Worm (Caenorhabditis elegans) whole organism, L4 larva: ENCODE data around the gene chd-3.

Experiments used
- F44E2.7 ChIP-seq: fragments of 200-800 bp; sonication (Bioruptor generic); IDR thresholded peaks from 2 replicates; pipeline ENCODE4 v2.1.2; 2022; ENCODE audit warnings: missing genetic modification characterization, missing compliant biosample characterization
- R02D3.7 ChIP-seq: fragments of 150-350 bp; sonication (generic microtip); optimal IDR thresholded peaks from 3 replicates; lab custom pipeline; 2014; ENCODE audit warnings: missing biosample characterization, missing genetic modification characterization
- Y105C5A.15 ChIP-seq: fragments of 200-800 bp; sonication (Bioruptor generic); IDR thresholded peaks from 2 replicates; pipeline ENCODE4 v1.3.6; 2022; ENCODE audit warnings: missing genetic modification characterization, missing compliant biosample characterization
- Y48G9A.11 ChIP-seq: fragments of 200-800 bp; sonication (Bioruptor generic); IDR thresholded peaks from 2 replicates; pipeline ENCODE4 v1.3.6; 2022; ENCODE audit warnings: missing genetic modification reagents, missing genetic modification characterization, missing compliant biosample characterization
- Y5F2A.4 ChIP-seq: fragments of 200-800 bp; sonication (Bioruptor generic); optimal IDR thresholded peaks from 2 replicates; lab custom pipeline; 2018; ENCODE audit warnings: mild to moderate bottlenecking, missing genetic modification characterization, missing compliant biosample characterization
- ZK337.2 ChIP-seq: fragments of 200-800 bp; sonication (Bioruptor generic); IDR thresholded peaks from 2 replicates; pipeline ENCODE4 v1.3.6; 2022; ENCODE audit warnings: missing genetic modification reagents, missing genetic modification characterization, missing compliant biosample characterization
- aha-1 ChIP-seq: fragments of 150-350 bp; peaks from one replicate; lab custom pipeline; 2014; ENCODE audit warnings: missing biosample characterization, missing genetic modification characterization
- ceh-28 ChIP-seq: fragments of 150-350 bp; optimal IDR thresholded peaks from 2 replicates; lab custom pipeline; 2014; ENCODE audit warnings: missing biosample characterization, missing genetic modification reagents, missing genetic modification characterization
- ceh-44 ChIP-seq: fragments of 200-800 bp; sonication (Bioruptor generic); IDR thresholded peaks from 2 replicates; pipeline ENCODE4 v1.3.6; 2022; ENCODE audit warnings: missing genetic modification reagents, missing genetic modification characterization, missing compliant biosample characterization
- ceh-62 ChIP-seq: sonication (generic microtip); optimal IDR thresholded peaks from 2 replicates; lab custom pipeline; 2017; ENCODE audit warnings: missing biosample characterization, missing genetic modification characterization
- ctbp-1 ChIP-seq: fragments of 200-800 bp; sonication (Bioruptor generic); IDR thresholded peaks from 2 replicates; pipeline ENCODE4 v1.3.6; 2022; ENCODE audit warnings: missing genetic modification reagents, missing genetic modification characterization, missing compliant biosample characterization
- daf-16 ChIP-seq, 3 experiments: sonication (generic microtip); optimal IDR thresholded peaks; 2 replicates each; lab custom pipeline; 2016 to 2017; ENCODE audit warnings: missing genetic modification characterization in 3 of 3, missing genetic modification reagents in 3 of 3, mild to moderate bottlenecking in 2 of 3, missing compliant biosample characterization in 2 of 3, missing biosample characterization in 1 of 3, moderate library complexity in 1 of 3
- dmd-6 ChIP-seq: fragments of 200-800 bp; sonication (Bioruptor generic); IDR thresholded peaks from 2 replicates; pipeline ENCODE4 v1.3.6; 2022; ENCODE audit warnings: missing genetic modification reagents, missing genetic modification characterization, missing compliant biosample characterization
- dpl-1 ChIP-seq: fragments of 150-350 bp; optimal IDR thresholded peaks from 2 replicates; lab custom pipeline; 2014; ENCODE audit warnings: missing biosample characterization, missing genetic modification reagents, missing genetic modification characterization
- dve-1 ChIP-seq: sonication (generic microtip); optimal IDR thresholded peaks from 2 replicates; lab custom pipeline; 2017; ENCODE audit warnings: antibody characterized with exemption, mild to moderate bottlenecking, missing genetic modification characterization, missing compliant biosample characterization; ENCODE audit not compliant: insufficient read depth
- egl-27 ChIP-seq: sonication (generic microtip); optimal IDR thresholded peaks from 3 replicates; lab custom pipeline; 2017; ENCODE audit warnings: missing biosample characterization, missing genetic modification reagents, missing genetic modification characterization
- fkh-10 ChIP-seq: fragments of 150-350 bp; optimal IDR thresholded peaks from 2 replicates; lab custom pipeline; 2014; ENCODE audit warnings: missing biosample characterization, missing genetic modification reagents, missing genetic modification characterization
- fos-1 ChIP-seq: fragments of 150-350 bp; optimal IDR thresholded peaks from 2 replicates; lab custom pipeline; 2014; ENCODE audit warnings: missing biosample characterization, missing genetic modification characterization
- hif-1 ChIP-seq, 2 experiments: sonication (generic microtip); optimal IDR thresholded peaks; 2 replicates each; lab custom pipeline; 2016 to 2017; ENCODE audit warnings: missing compliant biosample characterization in 2 of 2, missing genetic modification characterization in 2 of 2, missing genetic modification reagents in 2 of 2, missing genotype in 2 of 2, mild to moderate bottlenecking in 1 of 2
- hlh-11 ChIP-seq: fragments of 200-800 bp; sonication (Bioruptor generic); optimal IDR thresholded peaks from 2 replicates; lab custom pipeline; 2018; ENCODE audit warnings: mild to moderate bottlenecking, missing genetic modification characterization, missing compliant biosample characterization
- hlh-30 ChIP-seq: sonication (generic microtip); optimal IDR thresholded peaks from 2 replicates; lab custom pipeline; 2017; ENCODE audit warnings: antibody characterized with exemption, mild to moderate bottlenecking, missing genetic modification characterization, missing compliant biosample characterization; ENCODE audit not compliant: insufficient read depth
- hmg-1.1 ChIP-seq: fragments of 200-800 bp; sonication (Bioruptor generic); IDR thresholded peaks from 2 replicates; pipeline ENCODE4 v1.3.6; 2022; ENCODE audit warnings: missing genetic modification reagents, missing genetic modification characterization, missing compliant biosample characterization
- jun-1 ChIP-seq: fragments of 150-350 bp; optimal IDR thresholded peaks from 2 replicates; lab custom pipeline; 2014; ENCODE audit warnings: missing biosample characterization, missing genetic modification reagents, missing genetic modification characterization
- lin-1 ChIP-seq: fragments of 200-800 bp; sonication (Bioruptor generic); IDR thresholded peaks from 2 replicates; pipeline ENCODE4 v1.3.6; 2022; ENCODE audit warnings: missing genetic modification reagents, missing genetic modification characterization, missing compliant biosample characterization
- lin-38 ChIP-seq: fragments of 200-800 bp; sonication (Bioruptor generic); IDR thresholded peaks from 2 replicates; pipeline ENCODE4 v1.3.6; 2022; ENCODE audit warnings: missing genetic modification reagents, missing genetic modification characterization, missing compliant biosample characterization
- lsy-2 ChIP-seq, 2 experiments: fragments of 150-350 bp in 1 of 2; sonication (generic microtip) in 1 of 2; optimal IDR thresholded peaks; 2 replicates each; lab custom pipeline; 2014 to 2017; ENCODE audit warnings: missing biosample characterization in 2 of 2, missing genetic modification characterization in 2 of 2
- mdl-1 ChIP-seq, 2 experiments: fragments of 150-350 bp in 1 of 2; sonication (generic microtip) in 1 of 2; optimal IDR thresholded peaks; 2 replicates each; lab custom pipeline; 2014 to 2017; ENCODE audit warnings: missing biosample characterization in 2 of 2, missing genetic modification characterization in 2 of 2
- mep-1 ChIP-seq: fragments of 150-350 bp; sonication (generic microtip); optimal IDR thresholded peaks from 3 replicates; lab custom pipeline; 2014; ENCODE audit warnings: missing biosample characterization, missing genetic modification characterization
- mxl-3 ChIP-seq: fragments of 200-800 bp; sonication (Bioruptor generic); optimal IDR thresholded peaks from 2 replicates; lab custom pipeline; 2018; ENCODE audit warnings: mild to moderate bottlenecking, missing genetic modification characterization, missing compliant biosample characterization
- nhr-11 ChIP-seq: fragments of 150-350 bp; optimal IDR thresholded peaks from 2 replicates; lab custom pipeline; 2014; ENCODE audit warnings: missing biosample characterization, missing genetic modification characterization
- nhr-237 ChIP-seq: sonication (generic microtip); optimal IDR thresholded peaks from 2 replicates; lab custom pipeline; 2017; ENCODE audit warnings: missing biosample characterization, missing genetic modification characterization
- nhr-28 ChIP-seq: fragments of 150-350 bp; optimal IDR thresholded peaks from 2 replicates; lab custom pipeline; 2014; ENCODE audit warnings: missing biosample characterization, missing genetic modification characterization
- nhr-42 ChIP-seq: fragments of 200-800 bp; sonication (Bioruptor generic); IDR thresholded peaks from 2 replicates; pipeline ENCODE4 v1.3.6; 2022; ENCODE audit warnings: missing genetic modification characterization, missing compliant biosample characterization
- nhr-48 ChIP-seq: sonication (generic microtip); optimal IDR thresholded peaks from 2 replicates; lab custom pipeline; 2016; ENCODE audit warnings: mild to moderate bottlenecking, missing genetic modification characterization, missing compliant biosample characterization
- nhr-76 ChIP-seq: fragments of 150-350 bp; optimal IDR thresholded peaks from 2 replicates; lab custom pipeline; 2014; ENCODE audit warnings: missing biosample characterization, missing genetic modification characterization
- nhr-77 ChIP-seq: fragments of 150-350 bp; optimal IDR thresholded peaks from 2 replicates; lab custom pipeline; 2014; ENCODE audit warnings: missing biosample characterization, missing genetic modification characterization
- pha-4 ChIP-seq, 2 experiments: fragments of 150-350 bp in 1 of 2; fragments of 200-800 bp in 1 of 2; sonication (Bioruptor generic) in 1 of 2; IDR thresholded peaks in 1 of 2; optimal IDR thresholded peaks in 1 of 2; 2 replicates each; pipeline versions ENCODE4 v1.3.6 to Lab custom; 2014 to 2022; ENCODE audit warnings: missing genetic modification characterization in 2 of 2, missing genetic modification reagents in 2 of 2, missing biosample characterization in 1 of 2, missing compliant biosample characterization in 1 of 2
- php-3 ChIP-seq: fragments of 200-800 bp; sonication (Bioruptor generic); IDR thresholded peaks from 2 replicates; pipeline ENCODE4 v1.3.6; 2022; ENCODE audit warnings: missing genetic modification reagents, missing genetic modification characterization, missing compliant biosample characterization
- pqm-1 ChIP-seq: sonication (generic microtip); optimal IDR thresholded peaks from 2 replicates; lab custom pipeline; 2017; ENCODE audit warnings: missing biosample characterization, missing genetic modification characterization
- set-16 ChIP-seq: fragments of 200-800 bp; sonication (Bioruptor generic); IDR thresholded peaks from 2 replicates; pipeline ENCODE4 v1.3.6; 2022; ENCODE audit warnings: missing genetic modification reagents, missing genetic modification characterization, missing compliant biosample characterization
- snpc-4 ChIP-seq: fragments of 150-350 bp; optimal IDR thresholded peaks from 2 replicates; lab custom pipeline; 2014; ENCODE audit warnings: missing biosample characterization, missing genetic modification characterization
- spr-1 ChIP-seq: sonication (generic microtip); optimal IDR thresholded peaks from 2 replicates; lab custom pipeline; 2016; ENCODE audit warnings: mild to moderate bottlenecking, missing genetic modification characterization, missing compliant biosample characterization
- unc-62 ChIP-seq, 3 experiments: fragments of 150-350 bp in 1 of 3; sonication (generic microtip); optimal IDR thresholded peaks in 2 of 3; peaks in 1 of 3; 1 replicate in 1 of 3; 2 replicates in 2 of 3; lab custom pipeline; 2014 to 2017; ENCODE audit warnings: missing biosample characterization in 3 of 3, missing genetic modification characterization in 3 of 3, missing genetic modification reagents in 3 of 3, missing genotype in 1 of 3
- zfp-3 ChIP-seq: fragments of 200-800 bp; sonication (Bioruptor generic); conservative IDR thresholded peaks from 2 replicates; pipeline ENCODE4 v1.3.6; 2022; ENCODE audit warnings: missing genetic modification reagents, missing genetic modification characterization, missing compliant biosample characterization
- zip-11 ChIP-seq: fragments of 200-800 bp; sonication (Bioruptor generic); IDR thresholded peaks from 2 replicates; pipeline ENCODE4 v1.3.6; 2022; ENCODE audit warnings: missing genetic modification characterization, missing compliant biosample characterization
- ztf-7 ChIP-seq: fragments of 150-350 bp; optimal IDR thresholded peaks from 2 replicates; lab custom pipeline; 2014; ENCODE audit warnings: missing biosample characterization, missing genetic modification characterization

chd-3 gene

DNA sequence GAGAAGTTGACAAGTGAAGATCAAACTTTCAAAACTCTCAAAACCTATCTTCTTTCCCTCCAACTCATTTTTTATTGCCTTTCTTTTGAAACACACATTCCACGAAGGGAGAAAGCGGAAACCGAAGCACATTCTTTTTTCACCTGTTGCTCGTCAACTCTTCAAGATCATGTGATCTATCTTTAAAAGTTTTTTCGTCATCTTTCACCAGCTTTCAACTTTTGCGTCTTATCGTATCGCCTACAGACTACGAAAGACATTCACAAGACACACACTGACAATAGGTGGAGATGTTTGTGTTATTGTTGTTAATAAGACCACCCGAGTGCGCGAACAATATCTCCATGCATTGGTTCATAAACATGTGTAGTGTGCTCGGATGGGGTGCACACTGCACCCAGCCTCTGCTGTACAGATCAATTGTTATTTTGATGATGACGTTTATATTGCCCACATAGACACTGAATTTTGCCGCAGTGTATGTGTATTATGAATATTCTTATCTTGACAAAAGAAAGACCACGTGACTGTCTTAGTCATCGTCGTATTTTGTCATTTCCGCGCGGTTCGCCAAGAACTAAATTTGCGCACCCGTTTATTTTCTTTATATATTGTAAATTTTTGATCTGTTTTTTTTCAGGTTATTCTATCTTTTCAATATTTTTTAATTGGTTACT lies 21.4 kb upstream of the chd-3 start:
- no peak for TF ChIP-seq snpc-4
- TF ChIP-seq hlh-30 (tag; lab: Kevin White, UChicago), result peak; percentile 68
- TF ChIP-seq lin-1 (GFP tag; lab: Robert Waterston, UW), result peak; percentile 36; the same call in 1 of the 2 replicates
- TF ChIP-seq spr-1 (tag; lab: Kevin White, UChicago), result no peak
- no peak for TF ChIP-seq fkh-10 (GFP tag; lab: Kevin White, UChicago)
- no peak for TF ChIP-seq ceh-28
- TF ChIP-seq php-3 (GFP tag; lab: Robert Waterston, UW), result no peak
- no peak for TF ChIP-seq Y48G9A.11 (GFP tag; lab: Robert Waterston, UW)
- TF ChIP-seq ctbp-1 (GFP tag; lab: Robert Waterston, UW), result no peak
- peak; percentile 76 for TF ChIP-seq nhr-48 (tag; lab: Kevin White, UChicago)
- no peak for TF ChIP-seq ceh-62 (tag; lab: Kevin White, UChicago)
- TF ChIP-seq set-16, result no peak
- no peak for TF ChIP-seq nhr-237 (tag; lab: Kevin White, UChicago)
- TF ChIP-seq Y105C5A.15, result no peak
- peak; percentile 35 for TF ChIP-seq jun-1 (tag; lab: Kevin White, UChicago)
- TF ChIP-seq mxl-3 (GFP tag; lab: Kevin White, UChicago), result no peak
- TF ChIP-seq egl-27 (tag; lab: Kevin White, UChicago), result no peak
- no peak for TF ChIP-seq zip-11 (GFP tag; lab: Robert Waterston, UW)
- TF ChIP-seq F44E2.7 (GFP tag; lab: Robert Waterston, UW), result no peak
- peak; percentile 98 for TF ChIP-seq nhr-28 (tag; lab: Kevin White, UChicago)
- TF ChIP-seq pha-4 (GFP tag; IDR thresholded peaks at IDR 0.05; lab: Robert Waterston, UW), result no peak
- no peak for TF ChIP-seq pha-4 (tag; optimal IDR thresholded peaks at IDR 0.05; lab: Kevin White, UChicago)
- TF ChIP-seq daf-16 (GFP tag; optimal IDR thresholded peaks at IDR 0.05; lab: Kevin White, UChicago), result no peak
- TF ChIP-seq daf-16 (tag; optimal IDR thresholded peaks at IDR 0.05; lab: Kevin White, UChicago), result peak; percentile 16
- TF ChIP-seq dpl-1 (GFP tag; lab: Kevin White, UChicago), result no peak
- peak in 1 of 2 experiments; percentile 33 for TF ChIP-seq lsy-2 (tag; optimal IDR thresholded peaks at IDR 0.05; lab: Kevin White, UChicago)
- TF ChIP-seq aha-1 (tag; lab: Kevin White, UChicago), result peak; percentile 78
- peak; percentile 65 for TF ChIP-seq nhr-11 (tag; lab: Kevin White, UChicago)
- TF ChIP-seq R02D3.7 (tag; lab: Kevin White, UChicago), result no peak
- TF ChIP-seq hmg-1.1 (GFP tag; lab: Robert Waterston, UW), result peak; percentile 34; the same call in 1 of the 2 replicates
- peak; percentile 14 for TF ChIP-seq fos-1 (tag; lab: Kevin White, UChicago)
- peak; percentile 19 for TF ChIP-seq ztf-7 (tag; lab: Kevin White, UChicago)
- TF ChIP-seq ceh-44 (GFP tag; lab: Robert Waterston, UW), result no peak
- TF ChIP-seq mep-1, result peak; percentile 0
- TF ChIP-seq hif-1 (tag; optimal IDR thresholded peaks at IDR 0.05; lab: Kevin White, UChicago), result peak in 1 of 2 experiments; percentile 34
- peak in 1 of 2 experiments; percentile 42 for TF ChIP-seq unc-62 (GFP tag; optimal IDR thresholded peaks at IDR 0.05 in 1 of 2; lab: Kevin White, UChicago)
- no peak for TF ChIP-seq unc-62 (tag; optimal IDR thresholded peaks at IDR 0.05; lab: Kevin White, UChicago)
- TF ChIP-seq nhr-77 (tag; lab: Kevin White, UChicago), result peak; percentile 9
- peak; percentile 81 for TF ChIP-seq dmd-6 (GFP tag; lab: Robert Waterston, UW)
- no peak for TF ChIP-seq zfp-3 (GFP tag; lab: Robert Waterston, UW)
- no peak for TF ChIP-seq nhr-76 (tag; lab: Kevin White, UChicago)
- no peak for TF ChIP-seq nhr-42 (GFP tag; lab: Robert Waterston, UW)
- peak; percentile 54 for TF ChIP-seq dve-1 (tag; lab: Kevin White, UChicago)
- TF ChIP-seq pqm-1 (tag; lab: Kevin White, UChicago), result peak; percentile 67
- no peak for TF ChIP-seq Y5F2A.4 (GFP tag; lab: Kevin White, UChicago)
- peak in 1 of 2 experiments; percentile 70 for TF ChIP-seq mdl-1 (tag; optimal IDR thresholded peaks at IDR 0.05; lab: Kevin White, UChicago)
- no peak for TF ChIP-seq ZK337.2 (GFP tag; lab: Robert Waterston, UW)
- TF ChIP-seq lin-38 (GFP tag; lab: Robert Waterston, UW), result no peak
- peak; percentile 77 for TF ChIP-seq hlh-11 (tag; lab: Kevin White, UChicago)
